Fruit fly (Drosophila melanogaster): ENCODE data around the gene Boh2.

- TF ChIP-seq eyg (GFP tag; optimal IDR thresholded peaks at IDR 0.05) = no peak
- TF ChIP-seq insv (GFP tag; optimal IDR thresholded peaks at IDR 0.05) = no peak
- TF ChIP-seq Mrtf (GFP tag; IDR thresholded peaks at IDR 0.05) = no peak
- TF ChIP-seq CHES-1-like (GFP tag; optimal IDR thresholded peaks at IDR 0.05) = no peak
Observed at dm6 chr2L:11207471-11207870, 28.6 kb downstream of the Boh2 start.

Measured in whole organism, embryonic.